Fruit fly (Drosophila melanogaster): ENCODE results near the gene CG1231.

DNA sequence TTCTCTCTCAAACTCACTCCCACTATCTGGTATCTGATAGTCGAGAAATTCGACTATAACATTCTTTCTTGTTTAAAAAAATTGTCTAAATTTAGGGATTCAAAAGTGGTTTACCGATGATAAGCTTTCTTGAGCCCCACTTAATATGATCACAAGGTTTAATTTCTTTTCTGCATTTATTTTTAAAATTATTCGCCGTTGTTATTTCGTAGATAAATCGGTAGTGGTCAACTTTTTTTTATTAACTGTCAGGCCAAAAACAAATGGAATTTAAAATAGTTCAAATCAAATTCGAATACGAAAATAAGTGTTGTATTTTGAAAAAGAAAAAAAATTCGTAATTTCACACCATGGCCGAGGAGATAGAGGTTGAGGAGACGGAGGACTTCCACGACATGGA is 1.5 kb downstream of the CG1231 start, which contains the start of gene Roc1b:
- TF ChIP-seq Dll (optimal IDR thresholded peaks at IDR 0.05) (no peak), psq (optimal IDR thresholded peaks at IDR 0.05) (no peak), CG8478 (optimal IDR thresholded peaks at IDR 0.05) (no peak)
